Fruit fly (Drosophila melanogaster) whole organism, embryonic: ENCODE results near the gene CG13403.

Experiments
- Antp ChIP-seq: fragments of 200-800 bp; sonication (Bioruptor generic); optimal IDR thresholded peaks from 3 replicates; lab custom pipeline; 2016; ENCODE audit warnings: missing biosample characterization, missing genetic modification characterization
- Blimp-1 ChIP-seq: fragments of 200-800 bp; sonication (Bioruptor generic); optimal IDR thresholded peaks from 3 replicates; lab custom pipeline; 2018; ENCODE audit warnings: missing biosample characterization, missing genetic modification characterization, mild to moderate bottlenecking, moderate library complexity, missing genetic modification reagents
- CG10267 ChIP-seq: fragments of 200-800 bp; sonication (Bioruptor generic); optimal IDR thresholded peaks from 2 replicates; lab custom pipeline; 2018; ENCODE audit warnings: missing biosample characterization, mild to moderate bottlenecking, missing genetic modification characterization, moderate library complexity
- CG11247 ChIP-seq: fragments of 200-800 bp; sonication (Bioruptor generic); IDR thresholded peaks from 2 replicates; pipeline ENCODE4 v1.3.6; 2022; ENCODE audit warnings: missing biosample characterization, missing genetic modification characterization
- CG1647 ChIP-seq: fragments of 200-800 bp; sonication (Bioruptor generic); optimal IDR thresholded peaks from 3 replicates; lab custom pipeline; 2016; ENCODE audit warnings: missing biosample characterization, missing genetic modification characterization
- CG1792 ChIP-seq: fragments of 200-800 bp; sonication (Bioruptor generic); optimal IDR thresholded peaks from 2 replicates; lab custom pipeline; 2016; ENCODE audit warnings: missing biosample characterization, missing genetic modification characterization
- CG18599 ChIP-seq: fragments of 200-800 bp; sonication (Bioruptor generic); optimal IDR thresholded peaks from 3 replicates; lab custom pipeline; 2017; ENCODE audit warnings: missing biosample characterization, missing genetic modification characterization, mild to moderate bottlenecking, moderate library complexity, missing genetic modification reagents
- CG3281 ChIP-seq: fragments of 200-800 bp; sonication (Bioruptor generic); optimal IDR thresholded peaks from 3 replicates; lab custom pipeline; 2017; ENCODE audit warnings: missing biosample characterization, mild to moderate bottlenecking, missing genetic modification characterization
- CG4424 ChIP-seq: fragments of 200-800 bp; sonication (Bioruptor generic); optimal IDR thresholded peaks from 3 replicates; lab custom pipeline; 2016; ENCODE audit warnings: missing biosample characterization, missing genetic modification characterization
- CG5245 ChIP-seq: fragments of 200-800 bp; sonication (Bioruptor generic); optimal IDR thresholded peaks from 3 replicates; lab custom pipeline; 2016; ENCODE audit warnings: missing biosample characterization, missing genetic modification characterization
- CG6654 ChIP-seq: fragments of 200-800 bp; sonication (Bioruptor generic); optimal IDR thresholded peaks from 2 replicates; lab custom pipeline; 2017; ENCODE audit warnings: missing biosample characterization, mild to moderate bottlenecking, missing genetic modification characterization
- CG8281 ChIP-seq: fragments of 200-800 bp; sonication (Bioruptor generic); optimal IDR thresholded peaks from 2 replicates; lab custom pipeline; 2018; ENCODE audit warnings: missing biosample characterization, mild to moderate bottlenecking, missing genetic modification characterization, moderate library complexity
- CG8290 ChIP-seq, 3 experiments: fragments of 200-800 bp; sonication (Bioruptor generic); optimal IDR thresholded peaks; 2 replicates each; lab custom pipeline; 2016 to 2019; ENCODE audit warnings: missing biosample characterization in 3 of 3, missing genetic modification characterization in 3 of 3, mild to moderate bottlenecking in 2 of 3, moderate library complexity in 1 of 3
- CG8388 ChIP-seq: fragments of 200-800 bp; sonication (Bioruptor generic); optimal IDR thresholded peaks from 2 replicates; lab custom pipeline; 2019; ENCODE audit warnings: missing biosample characterization, mild to moderate bottlenecking, missing genetic modification characterization, moderate library complexity
- CG8765 ChIP-seq: fragments of 200-800 bp; sonication (Bioruptor generic); IDR thresholded peaks from 2 replicates; pipeline ENCODE4 v1.3.6; 2022; ENCODE audit warnings: missing biosample characterization, missing genetic modification characterization
- CG9609 ChIP-seq: fragments of 200-800 bp; sonication (Bioruptor generic); optimal IDR thresholded peaks from 3 replicates; lab custom pipeline; 2016; ENCODE audit warnings: missing biosample characterization, missing genetic modification characterization
- CrebB ChIP-seq: fragments of 200-800 bp; sonication (Bioruptor generic); optimal IDR thresholded peaks from 3 replicates; lab custom pipeline; 2018; ENCODE audit warnings: missing biosample characterization, mild to moderate bottlenecking, missing genetic modification characterization
- D19B ChIP-seq: fragments of 200-800 bp; sonication (Bioruptor generic); optimal IDR thresholded peaks from 2 replicates; lab custom pipeline; 2017; ENCODE audit warnings: missing biosample characterization, mild to moderate bottlenecking, missing genetic modification characterization
- E2f2 ChIP-seq: fragments of 200-800 bp; sonication (Bioruptor generic); IDR thresholded peaks from 2 replicates; pipeline ENCODE4 v1.3.6; 2022; ENCODE audit warnings: missing biosample characterization, missing genetic modification characterization
- Eip74EF ChIP-seq, 2 experiments: fragments of 200-800 bp in 1 of 2; fragments of >200 bp in 1 of 2; sonication (Bioruptor generic) in 1 of 2; optimal IDR thresholded peaks; 2 replicates each; lab custom pipeline; 2017 to 2019; ENCODE audit warnings: missing biosample characterization in 2 of 2, missing genetic modification characterization in 2 of 2, mild to moderate bottlenecking in 1 of 2, moderate library complexity in 1 of 2
- HLH54F ChIP-seq: fragments of 200-800 bp; sonication (Bioruptor generic); optimal IDR thresholded peaks from 3 replicates; lab custom pipeline; 2016; ENCODE audit warnings: missing biosample characterization, missing genetic modification characterization
- HmgZ ChIP-seq: fragments of 200-800 bp; sonication (Bioruptor generic); optimal IDR thresholded peaks from 2 replicates; lab custom pipeline; 2018; ENCODE audit warnings: missing biosample characterization, mild to moderate bottlenecking, missing genetic modification characterization
- Med ChIP-seq: fragments of 200-800 bp; sonication (Bioruptor generic); peaks from one replicate; lab custom pipeline; 2016; ENCODE audit warnings: missing biosample characterization, missing genetic modification characterization, mild to moderate bottlenecking, inconsistent platforms, moderate library complexity
- NC2β ChIP-seq: fragments of 200-800 bp; sonication (Bioruptor generic); optimal IDR thresholded peaks from 2 replicates; lab custom pipeline; 2016; ENCODE audit warnings: missing biosample characterization, missing genetic modification characterization
- Nf-YA ChIP-seq: fragments of 200-800 bp; sonication (Bioruptor generic); IDR thresholded peaks from 2 replicates; pipeline ENCODE4 v1.3.6; 2022; ENCODE audit warnings: missing biosample characterization, missing genetic modification characterization
- Nf-YC ChIP-seq: fragments of 200-800 bp; optimal IDR thresholded peaks from 3 replicates; lab custom pipeline; 2019; ENCODE audit warnings: missing biosample characterization, mild to moderate bottlenecking, missing genetic modification characterization, moderate library complexity
- PHDP ChIP-seq: fragments of 200-800 bp; sonication (Bioruptor generic); optimal IDR thresholded peaks from 3 replicates; lab custom pipeline; 2018; ENCODE audit warnings: missing biosample characterization, mild to moderate bottlenecking, missing genetic modification characterization, moderate library complexity
- Sox100B ChIP-seq: fragments of 200-800 bp; sonication (Bioruptor generic); optimal IDR thresholded peaks from 3 replicates; lab custom pipeline; 2018; ENCODE audit warnings: missing biosample characterization, mild to moderate bottlenecking, missing genetic modification characterization
- Sry-δ ChIP-seq: fragments of 200-800 bp; sonication (Bioruptor generic); optimal IDR thresholded peaks from 2 replicates; lab custom pipeline; 2016; ENCODE audit warnings: missing biosample characterization, missing genetic modification characterization
- Vsx1 ChIP-seq: fragments of 200-800 bp; sonication (Bioruptor generic); optimal IDR thresholded peaks from 2 replicates; lab custom pipeline; 2017; ENCODE audit warnings: missing biosample characterization, mild to moderate bottlenecking, missing genetic modification characterization, missing genetic modification reagents
- az2 ChIP-seq: fragments of 200-800 bp; sonication (Bioruptor generic); optimal IDR thresholded peaks from 3 replicates; lab custom pipeline; 2016; ENCODE audit warnings: missing biosample characterization, missing genetic modification characterization
- bigmax ChIP-seq: fragments of 200-800 bp; sonication (Bioruptor generic); optimal IDR thresholded peaks from 2 replicates; lab custom pipeline; 2018; ENCODE audit warnings: missing biosample characterization, mild to moderate bottlenecking, missing genetic modification characterization
- ems ChIP-seq: fragments of 200-800 bp; sonication (Bioruptor generic); optimal IDR thresholded peaks from 3 replicates; lab custom pipeline; 2016; ENCODE audit warnings: missing biosample characterization, missing genetic modification characterization
- gem ChIP-seq: fragments of 200-800 bp; sonication (Bioruptor generic); optimal IDR thresholded peaks from 2 replicates; lab custom pipeline; 2019; ENCODE audit warnings: missing biosample characterization, mild to moderate bottlenecking, missing genetic modification characterization, moderate library complexity
- grau ChIP-seq: fragments of 200-800 bp; optimal IDR thresholded peaks from 3 replicates; lab custom pipeline; 2019; ENCODE audit warnings: missing biosample characterization, mild to moderate bottlenecking, missing genetic modification characterization, moderate library complexity
- h ChIP-seq: fragments of >200 bp; optimal IDR thresholded peaks from 2 replicates; lab custom pipeline; 2017
- hkb ChIP-seq, 2 experiments: fragments of 200-800 bp in 1 of 2; fragments of >200 bp in 1 of 2; sonication (Bioruptor generic) in 1 of 2; IDR thresholded peaks in 1 of 2; optimal IDR thresholded peaks in 1 of 2; 2 replicates each; pipeline versions ENCODE4 v1.3.6 to Lab custom; 2017 to 2022; ENCODE audit warnings: missing biosample characterization in 1 of 2, missing genetic modification characterization in 1 of 2
- jumu ChIP-seq: fragments of 200-800 bp; sonication (Bioruptor generic); optimal IDR thresholded peaks from 3 replicates; lab custom pipeline; 2016; ENCODE audit warnings: missing biosample characterization, missing genetic modification characterization
- kay ChIP-seq: fragments of 200-800 bp; sonication (Bioruptor generic); optimal IDR thresholded peaks from 2 replicates; lab custom pipeline; 2016; ENCODE audit warnings: missing biosample characterization, missing genetic modification characterization
- ken ChIP-seq: fragments of 200-800 bp; sonication (Bioruptor generic); IDR thresholded peaks from 3 replicates; pipeline ENCODE4 v1.3.6; 2022; ENCODE audit warnings: missing biosample characterization, missing genetic modification characterization
- otp ChIP-seq: fragments of 200-800 bp; sonication (Bioruptor generic); IDR thresholded peaks from 3 replicates; pipeline ENCODE4, ENCODE4 v1.3.6; 2022; ENCODE audit warnings: missing biosample characterization, missing genetic modification characterization
- ranshi ChIP-seq: fragments of 200-800 bp; sonication (Bioruptor generic); IDR thresholded peaks from 2 replicates; pipeline ENCODE4 v1.3.6; 2022; ENCODE audit warnings: missing biosample characterization, missing genetic modification characterization
- sd ChIP-seq: fragments of 200-800 bp; sonication (Bioruptor generic); optimal IDR thresholded peaks from 3 replicates; lab custom pipeline; 2018; ENCODE audit warnings: missing biosample characterization, mild to moderate bottlenecking, missing genetic modification characterization, moderate library complexity
- sens ChIP-seq: fragments of 200-800 bp; sonication (Bioruptor generic); peaks from one replicate; lab custom pipeline; 2016; ENCODE audit warnings: missing biosample characterization, missing genetic modification characterization
- seq ChIP-seq: fragments of 200-800 bp; sonication (Bioruptor generic); IDR thresholded peaks from 2 replicates; pipeline ENCODE4 v1.3.6; 2022; ENCODE audit warnings: missing biosample characterization, missing genetic modification characterization
- sim ChIP-seq: fragments of 200-800 bp; sonication (Bioruptor generic); IDR thresholded peaks from 2 replicates; pipeline ENCODE4 v1.3.6; 2022; ENCODE audit warnings: missing biosample characterization, missing genetic modification characterization
- sqz ChIP-seq: fragments of 200-800 bp; sonication (Bioruptor generic); optimal IDR thresholded peaks from 3 replicates; lab custom pipeline; 2018; ENCODE audit warnings: missing biosample characterization, mild to moderate bottlenecking, missing genetic modification characterization
- sug ChIP-seq: fragments of 200-800 bp; optimal IDR thresholded peaks from 2 replicates; lab custom pipeline; 2019; ENCODE audit warnings: missing biosample characterization, mild to moderate bottlenecking, missing genetic modification characterization, moderate library complexity
- twi ChIP-seq: fragments of 200-800 bp; optimal IDR thresholded peaks from 2 replicates; lab custom pipeline; 2019; ENCODE audit warnings: missing biosample characterization, mild to moderate bottlenecking, missing genetic modification characterization, moderate library complexity
- unc-4 ChIP-seq: fragments of 200-800 bp; sonication (Bioruptor generic); IDR thresholded peaks from 2 replicates; pipeline ENCODE4 v1.3.6; 2022; ENCODE audit warnings: missing biosample characterization, missing genetic modification characterization; ENCODE audit not compliant: partially characterized antibody

Gene CG13403

DNA sequence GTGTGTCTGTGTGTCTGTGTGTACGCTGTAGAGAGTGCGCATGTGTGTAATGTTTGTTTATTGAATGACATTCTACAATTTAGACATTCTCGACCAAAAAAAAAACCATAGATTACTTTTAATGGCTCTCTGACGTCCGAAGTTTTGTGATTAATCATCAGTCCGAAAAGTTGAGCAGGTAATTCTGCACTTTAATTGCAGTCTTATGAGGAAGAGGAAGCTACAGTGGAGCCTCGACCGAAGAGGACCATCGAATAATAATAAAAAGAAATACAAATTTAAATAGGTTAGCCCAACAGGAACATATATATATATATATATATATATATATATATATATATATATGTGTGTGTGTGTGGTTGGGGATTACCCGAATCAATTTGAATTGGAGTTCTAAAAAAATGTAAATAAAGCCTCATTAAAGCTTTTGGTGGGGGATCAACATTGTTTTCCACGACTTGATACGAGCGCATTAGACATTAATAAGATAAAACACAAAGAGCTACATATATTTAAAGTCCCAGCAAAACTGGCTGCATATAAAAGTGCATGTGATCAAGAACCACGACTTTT lies 17.5 kb upstream of the CG13403 start (continued):
- TF ChIP-seq CG18599 (GFP tag; lab: Kevin White, UChicago) (no peak), az2 (GFP tag; lab: Kevin White, UChicago) (no peak), bigmax (GFP tag; lab: Kevin White, UChicago) (no peak), jumu (no peak), Vsx1 (no peak), seq (GFP tag; lab: Robert Waterston, UW) (no peak), Nf-YA (no peak), sim (GFP tag; lab: Robert Waterston, UW) (no peak), CG5245 (no peak), grau (peak; percentile 46), Med (GFP tag; lab: Kevin White, UChicago) (peak; percentile 69), CG8281 (tag; lab: Kevin White, UChicago) (peak; percentile 0), sqz (peak; percentile 68), ems (GFP tag; lab: Kevin White, UChicago) (no peak), sd (tag; lab: Kevin White, UChicago) (peak; percentile 69), HLH54F (no peak), HmgZ (tag; lab: Kevin White, UChicago) (no peak), CG3281 (GFP tag; lab: Kevin White, UChicago) (peak; percentile 6), Sox100B (GFP tag; lab: Kevin White, UChicago) (no peak), CG6654 (GFP tag; lab: Kevin White, UChicago) (no peak), ken (GFP tag; lab: Robert Waterston, UW) (no peak), sens (GFP tag; lab: Kevin White, UChicago) (peak; percentile 78), CG10267 (tag; lab: Kevin White, UChicago) (no peak), CG1792 (no peak), kay (GFP tag; lab: Kevin White, UChicago) (no peak), otp (GFP tag; lab: Robert Waterston, UW) (no peak), NC2β (GFP tag; lab: Kevin White, UChicago) (no peak), gem (peak; percentile 6), ranshi (GFP tag; lab: Robert Waterston, UW) (no peak), CG8290 (GFP tag; optimal IDR thresholded peaks at IDR 0.05; lab: Kevin White, UChicago) (no peak), CG8290 (tag; optimal IDR thresholded peaks at IDR 0.05; lab: Kevin White, UChicago) (no peak), PHDP (tag; lab: Kevin White, UChicago) (no peak)
- TF ChIP-seq, all 482 proteins: peak for 11

DNA sequence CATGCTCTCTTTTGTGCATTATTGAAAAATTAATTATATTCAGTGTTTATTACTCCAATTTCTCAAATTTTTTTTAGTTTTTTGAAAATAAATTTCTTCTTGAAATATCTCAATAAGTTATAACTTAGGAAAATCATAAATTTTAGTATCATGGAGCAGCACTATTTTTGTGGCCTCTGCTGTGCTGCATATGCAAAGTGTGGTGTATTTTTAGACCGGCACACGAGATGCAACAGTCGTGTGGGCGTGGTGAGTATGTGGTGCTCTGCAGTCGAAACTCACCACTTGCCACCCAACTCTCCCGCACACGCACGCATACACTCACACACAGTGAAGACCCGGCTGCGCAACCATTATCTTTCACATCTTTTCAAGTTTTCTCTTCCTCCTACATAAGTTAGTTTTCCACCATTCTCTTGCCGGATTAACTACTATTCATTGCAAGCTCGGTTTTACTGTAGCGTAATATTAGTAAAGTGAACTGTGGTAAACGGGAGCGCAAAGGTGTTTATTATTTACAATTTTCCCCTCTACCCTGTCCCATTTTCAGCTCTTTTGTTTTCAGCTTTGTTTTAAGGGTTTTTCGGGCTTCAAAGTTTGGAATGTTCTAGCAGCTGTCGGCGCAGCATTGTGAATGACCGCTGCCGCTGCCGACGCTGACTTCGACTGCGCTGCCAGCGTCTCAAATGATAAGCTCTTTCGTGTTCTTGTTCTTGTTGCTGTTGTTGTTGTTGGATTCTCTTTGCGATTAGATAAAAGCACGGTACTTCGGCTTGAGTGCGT lies 16.8 kb upstream of the CG13403 start:
- peak; percentile 77 for TF ChIP-seq Blimp-1 (GFP tag; lab: Kevin White, UChicago)
- TF ChIP-seq CG4424 (GFP tag; lab: Kevin White, UChicago), result peak; percentile 59
- no peak for TF ChIP-seq twi (tag; lab: Kevin White, UChicago)
- TF ChIP-seq h (lab: Kevin White, UChicago), result no peak
- TF ChIP-seq hkb (optimal IDR thresholded peaks at IDR 0.05; lab: Kevin White, UChicago), result no peak
- peak; percentile 82 for TF ChIP-seq hkb (GFP tag; IDR thresholded peaks at IDR 0.05; lab: Robert Waterston, UW)
- TF ChIP-seq CrebB (tag; lab: Kevin White, UChicago), result no peak
- TF ChIP-seq Sry-δ (GFP tag; lab: Kevin White, UChicago), result peak; percentile 2
- TF ChIP-seq CG11247 (GFP tag; lab: Robert Waterston, UW), result no peak; the same call in 1 of the 2 replicates
- TF ChIP-seq Antp, result no peak
- TF ChIP-seq unc-4, result no peak
- TF ChIP-seq D19B (GFP tag; lab: Kevin White, UChicago), result no peak
- TF ChIP-seq CG9609 (GFP tag; lab: Kevin White, UChicago), result peak; percentile 22
- TF ChIP-seq sug (tag; lab: Kevin White, UChicago), result no peak
- TF ChIP-seq Eip74EF (GFP tag; optimal IDR thresholded peaks at IDR 0.05; lab: Kevin White, UChicago), result peak in 1 of 2 experiments; percentile 19
- TF ChIP-seq Nf-YC (tag; lab: Kevin White, UChicago), result no peak
- peak; percentile 77 for TF ChIP-seq CG8388 (GFP tag; lab: Kevin White, UChicago)
- TF ChIP-seq E2f2, result peak; percentile 51
- no peak for TF ChIP-seq CG8765 (GFP tag; lab: Robert Waterston, UW)
- no peak for TF ChIP-seq CG1647 (GFP tag; lab: Kevin White, UChicago)
